Worm (Caenorhabditis elegans) whole organism, late embryonic: ENCODE results near the gene fbxa-102.

Source experiments
- C08G9.2 ChIP-seq: sonication (generic microtip); optimal IDR thresholded peaks from 2 replicates; lab custom pipeline; 2016; ENCODE audit warnings: mild to moderate bottlenecking, missing genetic modification characterization, moderate library complexity, missing compliant biosample characterization
- C38D4.7 ChIP-seq: fragments of 200-800 bp; sonication (Bioruptor generic); optimal IDR thresholded peaks from 2 replicates; lab custom pipeline; 2018; ENCODE audit warnings: mild to moderate bottlenecking, missing genetic modification characterization, moderate library complexity, missing compliant biosample characterization
- F13H6.1 ChIP-seq: sonication (generic microtip); optimal IDR thresholded peaks from 2 replicates; lab custom pipeline; 2016; ENCODE audit warnings: missing genetic modification characterization, missing compliant biosample characterization
- K02D7.2 ChIP-seq: sonication (generic microtip); optimal IDR thresholded peaks from 2 replicates; lab custom pipeline; 2017; ENCODE audit warnings: mild to moderate bottlenecking, missing genetic modification characterization, missing compliant biosample characterization
- K09A11.1 ChIP-seq: sonication (generic microtip); optimal IDR thresholded peaks from 2 replicates; lab custom pipeline; 2017; ENCODE audit warnings: antibody characterized with exemption, mild to moderate bottlenecking, missing genetic modification characterization, missing compliant biosample characterization; ENCODE audit not compliant: insufficient read depth
- T23F11.4 ChIP-seq: fragments of 200-800 bp; sonication (Bioruptor generic); optimal IDR thresholded peaks from 2 replicates; lab custom pipeline; 2018; ENCODE audit warnings: mild to moderate bottlenecking, missing genetic modification characterization, missing compliant biosample characterization
- Y22D7AL.16 ChIP-seq: sonication (generic microtip); optimal IDR thresholded peaks from 2 replicates; lab custom pipeline; 2016; ENCODE audit warnings: missing genetic modification characterization, missing compliant biosample characterization
- ahr-1 ChIP-seq: sonication (generic microtip); optimal IDR thresholded peaks from 2 replicates; lab custom pipeline; 2016; ENCODE audit warnings: missing genetic modification characterization, missing compliant biosample characterization
- ama-1 ChIP-seq: fragments of 150-350 bp; optimal IDR thresholded peaks from 2 replicates; lab custom pipeline; 2014
- ceh-14 ChIP-seq: sonication (generic microtip); optimal IDR thresholded peaks from 2 replicates; lab custom pipeline; 2016; ENCODE audit warnings: missing genotype, missing genetic modification characterization, missing compliant biosample characterization
- ceh-18 ChIP-seq: sonication (generic microtip); optimal IDR thresholded peaks from 2 replicates; lab custom pipeline; 2016; ENCODE audit warnings: missing genetic modification characterization, missing compliant biosample characterization
- ceh-19 ChIP-seq: fragments of 200-800 bp; sonication (Bioruptor generic); optimal IDR thresholded peaks from 2 replicates; lab custom pipeline; 2018; ENCODE audit warnings: mild to moderate bottlenecking, missing genetic modification characterization, missing compliant biosample characterization
- ceh-2 ChIP-seq: sonication (generic microtip); optimal IDR thresholded peaks from 2 replicates; lab custom pipeline; 2016; ENCODE audit warnings: missing genotype, missing genetic modification characterization, missing compliant biosample characterization
- ceh-24 ChIP-seq: sonication (generic microtip); optimal IDR thresholded peaks from 2 replicates; lab custom pipeline; 2016; ENCODE audit warnings: mild to moderate bottlenecking, missing genetic modification characterization, missing compliant biosample characterization
- ceh-31 ChIP-seq: sonication (generic microtip); optimal IDR thresholded peaks from 2 replicates; lab custom pipeline; 2016; ENCODE audit warnings: missing genetic modification characterization, missing compliant biosample characterization
- ceh-9 ChIP-seq: sonication (generic microtip); optimal IDR thresholded peaks from 2 replicates; lab custom pipeline; 2016; ENCODE audit warnings: mild to moderate bottlenecking, missing genetic modification characterization, inconsistent platforms, missing compliant biosample characterization
- che-1 ChIP-seq: sonication (generic microtip); optimal IDR thresholded peaks from 2 replicates; lab custom pipeline; 2016; ENCODE audit warnings: mild to moderate bottlenecking, missing genetic modification characterization, missing compliant biosample characterization
- dmd-4 ChIP-seq: sonication (generic microtip); optimal IDR thresholded peaks from 2 replicates; lab custom pipeline; 2016; ENCODE audit warnings: borderline replicate concordance, missing genetic modification characterization, missing compliant biosample characterization
- elt-4 ChIP-seq: sonication (generic microtip); optimal IDR thresholded peaks from 2 replicates; lab custom pipeline; 2016; ENCODE audit warnings: missing genetic modification characterization, missing compliant biosample characterization
- eyg-1 ChIP-seq: sonication (generic microtip); optimal IDR thresholded peaks from 2 replicates; lab custom pipeline; 2016; ENCODE audit warnings: missing genotype, missing genetic modification characterization, missing compliant biosample characterization
- fax-1 ChIP-seq: sonication (generic microtip); optimal IDR thresholded peaks from 2 replicates; lab custom pipeline; 2016; ENCODE audit warnings: missing genotype, missing genetic modification characterization, missing compliant biosample characterization
- hlh-13 ChIP-seq: fragments of 200-800 bp; sonication (Bioruptor generic); optimal IDR thresholded peaks from 2 replicates; lab custom pipeline; 2018; ENCODE audit warnings: mild to moderate bottlenecking, missing genetic modification characterization, missing compliant biosample characterization
- hlh-15 ChIP-seq: sonication (generic microtip); optimal IDR thresholded peaks from 2 replicates; lab custom pipeline; 2016; ENCODE audit warnings: missing genetic modification characterization, missing compliant biosample characterization
- hlh-6 ChIP-seq: sonication (generic microtip); optimal IDR thresholded peaks from 2 replicates; lab custom pipeline; 2016; ENCODE audit warnings: missing genotype, missing genetic modification characterization, missing compliant biosample characterization
- hlh-8 ChIP-seq: sonication (generic microtip); optimal IDR thresholded peaks from 2 replicates; lab custom pipeline; 2016; ENCODE audit warnings: missing genotype, missing genetic modification characterization, missing compliant biosample characterization
- lin-11 ChIP-seq: fragments of 200-800 bp; sonication (Bioruptor generic); optimal IDR thresholded peaks from 2 replicates; lab custom pipeline; 2018; ENCODE audit warnings: mild to moderate bottlenecking, missing genetic modification characterization, missing compliant biosample characterization
- mec-3 ChIP-seq: sonication (generic microtip); optimal IDR thresholded peaks from 2 replicates; lab custom pipeline; 2016; ENCODE audit warnings: borderline replicate concordance, missing genetic modification characterization, missing compliant biosample characterization
- nfya-1 ChIP-seq: sonication (generic microtip); optimal IDR thresholded peaks from 2 replicates; lab custom pipeline; 2017; ENCODE audit warnings: missing genetic modification characterization, mild to moderate bottlenecking, missing compliant biosample characterization, antibody characterized with exemption, moderate library complexity
- nhr-232 ChIP-seq: sonication (generic microtip); optimal IDR thresholded peaks from 2 replicates; lab custom pipeline; 2016; ENCODE audit warnings: missing genetic modification characterization, missing compliant biosample characterization
- odd-2 ChIP-seq: sonication (generic microtip); optimal IDR thresholded peaks from 2 replicates; lab custom pipeline; 2017; ENCODE audit warnings: antibody characterized with exemption, mild to moderate bottlenecking, missing genetic modification characterization, missing compliant biosample characterization
- pag-3 ChIP-seq: sonication (generic microtip); optimal IDR thresholded peaks from 2 replicates; lab custom pipeline; 2016; ENCODE audit warnings: missing compliant biosample characterization, missing genetic modification characterization, borderline replicate concordance
- pha-2 ChIP-seq: sonication (generic microtip); optimal IDR thresholded peaks from 2 replicates; lab custom pipeline; 2017; ENCODE audit warnings: mild to moderate bottlenecking, missing genetic modification characterization, missing compliant biosample characterization
- pqm-1 ChIP-seq: sonication (generic microtip); optimal IDR thresholded peaks from 2 replicates; lab custom pipeline; 2016; ENCODE audit warnings: missing genetic modification characterization, missing compliant biosample characterization
- rnt-1 ChIP-seq: sonication (generic microtip); optimal IDR thresholded peaks from 2 replicates; lab custom pipeline; 2016; ENCODE audit warnings: missing genetic modification characterization, missing compliant biosample characterization
- sox-2 ChIP-seq: fragments of 200-800 bp; sonication (Bioruptor generic); IDR thresholded peaks from 2 replicates; pipeline ENCODE4 v1.3.6; 2022; ENCODE audit warnings: missing genetic modification reagents, missing genetic modification characterization, missing compliant biosample characterization
- sox-4 ChIP-seq: sonication (generic microtip); optimal IDR thresholded peaks from 2 replicates; lab custom pipeline; 2017; ENCODE audit warnings: mild to moderate bottlenecking, missing genetic modification characterization, inconsistent platforms, missing compliant biosample characterization
- tbx-7 ChIP-seq: sonication (generic microtip); optimal IDR thresholded peaks from 2 replicates; lab custom pipeline; 2016; ENCODE audit warnings: missing genotype, missing genetic modification characterization, missing compliant biosample characterization
- unc-3 ChIP-seq, 2 experiments: fragments of 200-800 bp in 1 of 2; sonication (Bioruptor generic) in 1 of 2; sonication (generic microtip) in 1 of 2; conservative IDR thresholded peaks in 1 of 2; optimal IDR thresholded peaks in 1 of 2; 2 replicates each; pipeline versions ENCODE4 v1.3.6 to Lab custom; 2016 to 2022; ENCODE audit warnings: missing compliant biosample characterization in 2 of 2, missing genetic modification characterization in 2 of 2, missing genetic modification reagents in 1 of 2
- unc-55 ChIP-seq: sonication (generic microtip); optimal IDR thresholded peaks from 2 replicates; lab custom pipeline; 2017; ENCODE audit warnings: missing biosample characterization, missing genetic modification reagents, missing genetic modification characterization
- unc-86 ChIP-seq: sonication (generic microtip); optimal IDR thresholded peaks from 2 replicates; lab custom pipeline; 2016; ENCODE audit warnings: missing genetic modification characterization, missing compliant biosample characterization
- ztf-16 ChIP-seq: sonication (generic microtip); optimal IDR thresholded peaks from 2 replicates; lab custom pipeline; 2017; ENCODE audit warnings: missing genetic modification characterization, missing compliant biosample characterization

fbxa-102 gene

ce11 chrV:17508493-17508892 lies 14.9 kb upstream of the fbxa-102 start, which contains the start of gene srw-32:
Gene srw-32 (plus strand): TSS chrV:17508793.
- TF ChIP-seq fax-1 (tag; lab: Kevin White, UChicago) (no peak), T23F11.4 (no peak), ama-1 (lab: Kevin White, UChicago) (no peak), rnt-1 (tag; lab: Kevin White, UChicago) (no peak), ceh-14 (no peak), hlh-8 (tag; lab: Kevin White, UChicago) (no peak), pha-2 (no peak), dmd-4 (tag; lab: Kevin White, UChicago) (no peak), C38D4.7 (GFP tag; lab: Kevin White, UChicago) (no peak), C08G9.2 (no peak), ceh-18 (tag; lab: Kevin White, UChicago) (no peak), tbx-7 (tag; lab: Kevin White, UChicago) (no peak)

ce11 chrV:17506289-17506688 lies 12.7 kb upstream of the fbxa-102 start, which contains the start of gene srw-31:
Gene srw-31 (plus strand): TSS chrV:17506589.
- TF ChIP-seq Y22D7AL.16 (tag; lab: Kevin White, UChicago) (no peak), elt-4 (no peak), hlh-6 (tag; lab: Kevin White, UChicago) (no peak)

- TF ChIP-seq ceh-9 (tag; lab: Kevin White, UChicago) (no peak), K02D7.2 (no peak), rnt-1 (tag; lab: Kevin White, UChicago) (no peak), pqm-1 (tag; lab: Kevin White, UChicago) (no peak), ceh-31 (tag; lab: Kevin White, UChicago) (no peak), F13H6.1 (tag; lab: Kevin White, UChicago) (no peak), hlh-8 (tag; lab: Kevin White, UChicago) (no peak), tbx-7 (tag; lab: Kevin White, UChicago) (no peak), unc-3 (GFP tag; conservative IDR thresholded peaks at IDR 0.05; lab: Robert Waterston, UW) (no peak), unc-3 (tag; optimal IDR thresholded peaks at IDR 0.05; lab: Kevin White, UChicago) (no peak), ceh-19 (GFP tag; lab: Kevin White, UChicago) (no peak), hlh-13 (GFP tag; lab: Kevin White, UChicago) (no peak), ahr-1 (no peak), K09A11.1 (tag; lab: Kevin White, UChicago) (no peak), ztf-16 (no peak), sox-2 (GFP tag; lab: Robert Waterston, UW) (no peak)
Observed at ce11 chrV:17500055-17500454, 6.4 kb upstream of the fbxa-102 start.

ce11 chrV:17496071-17496470 lies 2.4 kb upstream of the fbxa-102 start, which contains the start of gene srh-118:
Gene srh-118 (minus strand): TSS chrV:17496171.
- TF ChIP-seq mec-3 (tag; lab: Kevin White, UChicago) (no peak), ahr-1 (no peak), nfya-1 (tag; lab: Kevin White, UChicago) (no peak), ceh-31 (tag; lab: Kevin White, UChicago) (no peak), ceh-9 (tag; lab: Kevin White, UChicago) (no peak), T23F11.4 (no peak), elt-4 (no peak), eyg-1 (tag; lab: Kevin White, UChicago) (no peak), sox-4 (tag; lab: Kevin White, UChicago) (no peak), lin-11 (tag; lab: Kevin White, UChicago) (no peak)

- TF ChIP-seq pag-3 (tag; lab: Kevin White, UChicago) (no peak), ceh-31 (tag; lab: Kevin White, UChicago) (no peak), hlh-13 (GFP tag; lab: Kevin White, UChicago) (no peak), ceh-18 (tag; lab: Kevin White, UChicago) (no peak), T23F11.4 (no peak), pha-2 (no peak), unc-55 (no peak), ceh-24 (no peak), lin-11 (tag; lab: Kevin White, UChicago) (no peak), che-1 (tag; lab: Kevin White, UChicago) (no peak), odd-2 (tag; lab: Kevin White, UChicago) (no peak), ahr-1 (no peak), unc-86 (tag; lab: Kevin White, UChicago) (no peak), hlh-15 (no peak), nhr-232 (tag; lab: Kevin White, UChicago) (no peak), ceh-2 (tag; lab: Kevin White, UChicago) (no peak)
- TF ChIP-seq, all 69 proteins: peak for 0
Observed at ce11 chrV:17486034-17486433, 7.6 kb downstream of the fbxa-102 start, which contains the start of gene scl-24. Gene scl-24 (plus strand): TSS chrV:17486334.
